Fruit fly (Drosophila melanogaster): ENCODE results near the gene CG6067.
"Not testable (repeated sequence)": the region's sequence is repeated elsewhere in the genome, so short reads cannot be mapped to it uniquely, and the experiment has no call there.

DNA sequence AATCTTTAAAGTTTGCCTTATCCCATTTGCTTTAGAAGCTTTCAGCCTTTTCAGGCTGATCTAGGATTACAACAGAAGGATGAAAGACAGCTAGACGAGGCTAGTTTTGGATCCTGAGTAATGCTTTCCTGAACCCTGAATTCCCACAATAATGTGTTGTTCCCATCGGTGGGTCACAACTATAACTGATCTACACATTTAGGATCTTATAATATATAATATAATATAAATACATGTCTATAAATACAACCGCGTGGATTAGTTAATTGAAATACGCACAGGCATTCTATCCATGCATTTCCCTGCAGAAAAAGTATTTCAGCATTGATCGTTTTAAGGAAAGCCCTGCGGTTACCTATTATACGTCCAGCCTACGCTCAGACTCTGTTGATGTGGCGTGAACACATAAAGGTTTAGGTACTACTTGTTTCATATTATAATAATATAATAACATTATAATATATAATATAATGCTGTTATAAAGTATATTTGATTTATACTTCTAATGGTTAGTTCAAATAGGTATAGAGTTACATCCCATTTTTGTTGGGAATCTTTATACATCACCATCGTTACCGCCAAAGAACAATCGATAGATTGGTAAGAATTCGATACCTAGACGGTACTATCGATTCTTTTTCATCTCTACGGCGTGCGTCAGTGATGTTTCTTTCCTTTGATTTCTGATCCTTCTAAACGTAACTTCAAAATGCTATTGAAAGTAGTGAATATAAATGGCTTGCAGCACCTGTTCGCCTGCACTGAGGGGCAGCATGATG lies 10.2 kb upstream of the CG6067 start, which contains the start of gene CG32756:
- TF ChIP-seq Myc (optimal IDR thresholded peaks at IDR 0.05); psq (GFP tag; optimal IDR thresholded peaks at IDR 0.05); h (GFP tag; optimal IDR thresholded peaks at IDR 0.05); Hr78 (GFP tag; optimal IDR thresholded peaks at IDR 0.05); brk (GFP tag; optimal IDR thresholded peaks at IDR 0.05); fru (GFP tag; optimal IDR thresholded peaks at IDR 0.05); pan (optimal IDR thresholded peaks at IDR 0.05); usp (GFP tag; optimal IDR thresholded peaks at IDR 0.05); Jra (GFP tag; optimal IDR thresholded peaks at IDR 0.05); tai (GFP tag; optimal IDR thresholded peaks at IDR 0.05); dsf (GFP tag; optimal IDR thresholded peaks at IDR 0.05; ENCODE audit: borderline replicate concordance); sage (GFP tag; optimal IDR thresholded peaks at IDR 0.05): not testable (repeated sequence)
